Worm (Caenorhabditis elegans) whole organism, L4 larva: Measurements from ENCODE around the gene sms-3.

Source experiments
- F10B5.3 ChIP-seq: sonication (generic microtip); optimal IDR thresholded peaks from 2 replicates; lab custom pipeline; 2016; ENCODE audit warnings: mild to moderate bottlenecking, missing genetic modification characterization, missing compliant biosample characterization
- F44E2.7 ChIP-seq: fragments of 200-800 bp; sonication (Bioruptor generic); IDR thresholded peaks from 2 replicates; pipeline ENCODE4 v2.1.2; 2022; ENCODE audit warnings: missing genetic modification characterization, missing compliant biosample characterization
- R02D3.7 ChIP-seq: fragments of 150-350 bp; sonication (generic microtip); optimal IDR thresholded peaks from 3 replicates; lab custom pipeline; 2014; ENCODE audit warnings: missing biosample characterization, missing genetic modification characterization
- ZK546.5 ChIP-seq, 2 experiments: sonication (generic microtip); optimal IDR thresholded peaks; 2 replicates each; lab custom pipeline; 2017; ENCODE audit warnings: missing biosample characterization in 2 of 2, missing genetic modification characterization in 2 of 2
- aly-2 ChIP-seq: sonication (generic microtip); optimal IDR thresholded peaks from 2 replicates; lab custom pipeline; 2018; ENCODE audit warnings: missing biosample characterization, missing genetic modification characterization
- ceh-28 ChIP-seq: fragments of 150-350 bp; optimal IDR thresholded peaks from 2 replicates; lab custom pipeline; 2014; ENCODE audit warnings: missing biosample characterization, missing genetic modification reagents, missing genetic modification characterization
- ceh-62 ChIP-seq: sonication (generic microtip); optimal IDR thresholded peaks from 2 replicates; lab custom pipeline; 2017; ENCODE audit warnings: missing biosample characterization, missing genetic modification characterization
- ceh-82 ChIP-seq: sonication (generic microtip); optimal IDR thresholded peaks from 2 replicates; lab custom pipeline; 2017; ENCODE audit warnings: missing biosample characterization, missing genetic modification characterization
- daf-12 ChIP-seq: fragments of 150-350 bp; optimal IDR thresholded peaks from 2 replicates; lab custom pipeline; 2014; ENCODE audit warnings: missing biosample characterization, missing genetic modification reagents, missing genetic modification characterization
- daf-19 ChIP-seq: fragments of 200-800 bp; sonication (Bioruptor generic); conservative IDR thresholded peaks from 2 replicates; pipeline ENCODE4 v1.3.6; 2022; ENCODE audit warnings: missing genetic modification characterization, missing compliant biosample characterization
- daf-8 ChIP-seq: fragments of 200-800 bp; sonication (Bioruptor generic); IDR thresholded peaks from 2 replicates; pipeline ENCODE4 v1.3.6; 2022; ENCODE audit warnings: missing genetic modification characterization, missing compliant biosample characterization
- dmd-6 ChIP-seq: fragments of 200-800 bp; sonication (Bioruptor generic); IDR thresholded peaks from 2 replicates; pipeline ENCODE4 v1.3.6; 2022; ENCODE audit warnings: missing genetic modification reagents, missing genetic modification characterization, missing compliant biosample characterization
- dmd-8 ChIP-seq: fragments of 200-800 bp; sonication (Bioruptor generic); IDR thresholded peaks from 2 replicates; pipeline ENCODE4 v1.3.6; 2022; ENCODE audit warnings: missing genetic modification characterization, missing compliant biosample characterization
- dmd-9 ChIP-seq: fragments of 200-800 bp; sonication (Bioruptor generic); IDR thresholded peaks from 2 replicates; pipeline ENCODE4 v1.3.6; 2022; ENCODE audit warnings: missing genetic modification reagents, missing genetic modification characterization, missing compliant biosample characterization
- dpl-1 ChIP-seq: fragments of 150-350 bp; optimal IDR thresholded peaks from 2 replicates; lab custom pipeline; 2014; ENCODE audit warnings: missing biosample characterization, missing genetic modification reagents, missing genetic modification characterization
- duxl-1 ChIP-seq: sonication (generic microtip); optimal IDR thresholded peaks from 2 replicates; lab custom pipeline; 2016; ENCODE audit warnings: mild to moderate bottlenecking, missing genetic modification characterization, moderate library complexity, missing compliant biosample characterization; ENCODE audit not compliant: poor library complexity
- egl-27 ChIP-seq: sonication (generic microtip); optimal IDR thresholded peaks from 3 replicates; lab custom pipeline; 2017; ENCODE audit warnings: missing biosample characterization, missing genetic modification reagents, missing genetic modification characterization
- egl-43 ChIP-seq: fragments of 200-800 bp; sonication (Bioruptor generic); IDR thresholded peaks from 2 replicates; pipeline ENCODE4 v1.3.6; 2022; ENCODE audit warnings: missing genetic modification reagents, missing genetic modification characterization, missing compliant biosample characterization
- fkh-10 ChIP-seq: fragments of 150-350 bp; optimal IDR thresholded peaks from 2 replicates; lab custom pipeline; 2014; ENCODE audit warnings: missing biosample characterization, missing genetic modification reagents, missing genetic modification characterization
- fos-1 ChIP-seq: fragments of 150-350 bp; optimal IDR thresholded peaks from 2 replicates; lab custom pipeline; 2014; ENCODE audit warnings: missing biosample characterization, missing genetic modification characterization
- hif-1 ChIP-seq, 2 experiments: sonication (generic microtip); optimal IDR thresholded peaks; 2 replicates each; lab custom pipeline; 2016 to 2017; ENCODE audit warnings: missing compliant biosample characterization in 2 of 2, missing genetic modification characterization in 2 of 2, missing genetic modification reagents in 2 of 2, missing genotype in 2 of 2, mild to moderate bottlenecking in 1 of 2
- hlh-30 ChIP-seq: sonication (generic microtip); optimal IDR thresholded peaks from 2 replicates; lab custom pipeline; 2017; ENCODE audit warnings: antibody characterized with exemption, mild to moderate bottlenecking, missing genetic modification characterization, missing compliant biosample characterization; ENCODE audit not compliant: insufficient read depth
- lin-13 ChIP-seq: fragments of 150-350 bp; optimal IDR thresholded peaks from 2 replicates; lab custom pipeline; 2014; ENCODE audit warnings: missing biosample characterization, missing genetic modification reagents, missing genetic modification characterization
- lsy-2 ChIP-seq, 2 experiments: fragments of 150-350 bp in 1 of 2; sonication (generic microtip) in 1 of 2; optimal IDR thresholded peaks; 2 replicates each; lab custom pipeline; 2014 to 2017; ENCODE audit warnings: missing biosample characterization in 2 of 2, missing genetic modification characterization in 2 of 2
- mdl-1 ChIP-seq, 2 experiments: fragments of 150-350 bp in 1 of 2; sonication (generic microtip) in 1 of 2; optimal IDR thresholded peaks; 2 replicates each; lab custom pipeline; 2014 to 2017; ENCODE audit warnings: missing biosample characterization in 2 of 2, missing genetic modification characterization in 2 of 2
- mdt-29 ChIP-seq: fragments of 200-800 bp; sonication (Bioruptor generic); IDR thresholded peaks from 2 replicates; pipeline ENCODE4 v1.3.6; 2022; ENCODE audit warnings: missing genetic modification reagents, missing genetic modification characterization, missing compliant biosample characterization
- mxl-2 ChIP-seq: fragments of 200-800 bp; sonication (Bioruptor generic); conservative IDR thresholded peaks from 2 replicates; pipeline ENCODE4 v1.3.6; 2022; ENCODE audit warnings: missing genetic modification reagents, missing genetic modification characterization, missing compliant biosample characterization
- nhr-102 ChIP-seq: sonication (generic microtip); optimal IDR thresholded peaks from 2 replicates; lab custom pipeline; 2016; ENCODE audit warnings: mild to moderate bottlenecking, missing genetic modification characterization, moderate library complexity, missing compliant biosample characterization
- nhr-237 ChIP-seq: sonication (generic microtip); optimal IDR thresholded peaks from 2 replicates; lab custom pipeline; 2017; ENCODE audit warnings: missing biosample characterization, missing genetic modification characterization
- nhr-28 ChIP-seq: fragments of 150-350 bp; optimal IDR thresholded peaks from 2 replicates; lab custom pipeline; 2014; ENCODE audit warnings: missing biosample characterization, missing genetic modification characterization
- nhr-42 ChIP-seq: fragments of 200-800 bp; sonication (Bioruptor generic); IDR thresholded peaks from 2 replicates; pipeline ENCODE4 v1.3.6; 2022; ENCODE audit warnings: missing genetic modification characterization, missing compliant biosample characterization
- nhr-48 ChIP-seq: sonication (generic microtip); optimal IDR thresholded peaks from 2 replicates; lab custom pipeline; 2016; ENCODE audit warnings: mild to moderate bottlenecking, missing genetic modification characterization, missing compliant biosample characterization
- nhr-6 ChIP-seq: fragments of 150-350 bp; optimal IDR thresholded peaks from 2 replicates; lab custom pipeline; 2014; ENCODE audit warnings: missing biosample characterization, missing genetic modification characterization
- nhr-76 ChIP-seq: fragments of 150-350 bp; optimal IDR thresholded peaks from 2 replicates; lab custom pipeline; 2014; ENCODE audit warnings: missing biosample characterization, missing genetic modification characterization
- pha-4 ChIP-seq, 2 experiments: fragments of 150-350 bp in 1 of 2; fragments of 200-800 bp in 1 of 2; sonication (Bioruptor generic) in 1 of 2; IDR thresholded peaks in 1 of 2; optimal IDR thresholded peaks in 1 of 2; 2 replicates each; pipeline versions ENCODE4 v1.3.6 to Lab custom; 2014 to 2022; ENCODE audit warnings: missing genetic modification characterization in 2 of 2, missing genetic modification reagents in 2 of 2, missing biosample characterization in 1 of 2, missing compliant biosample characterization in 1 of 2
- php-3 ChIP-seq: fragments of 200-800 bp; sonication (Bioruptor generic); IDR thresholded peaks from 2 replicates; pipeline ENCODE4 v1.3.6; 2022; ENCODE audit warnings: missing genetic modification reagents, missing genetic modification characterization, missing compliant biosample characterization
- pqm-1 ChIP-seq: sonication (generic microtip); optimal IDR thresholded peaks from 2 replicates; lab custom pipeline; 2017; ENCODE audit warnings: missing biosample characterization, missing genetic modification characterization
- rbr-2 ChIP-seq: sonication (generic microtip); optimal IDR thresholded peaks from 2 replicates; lab custom pipeline; 2016; ENCODE audit warnings: missing genotype, missing genetic modification characterization, missing compliant biosample characterization
- saeg-2 ChIP-seq: fragments of 200-800 bp; sonication (Bioruptor generic); IDR thresholded peaks from 2 replicates; pipeline ENCODE4 v1.3.6; 2022; ENCODE audit warnings: missing genetic modification reagents, missing genetic modification characterization, missing compliant biosample characterization
- skn-1 ChIP-seq: fragments of 150-350 bp; optimal IDR thresholded peaks from 2 replicates; lab custom pipeline; 2014; ENCODE audit warnings: missing biosample characterization, missing genetic modification characterization
- snpc-1.2 ChIP-seq: fragments of 200-800 bp; sonication (Bioruptor generic); IDR thresholded peaks from 2 replicates; pipeline ENCODE4 v1.3.6; 2022; ENCODE audit warnings: missing genetic modification reagents, missing genetic modification characterization, missing compliant biosample characterization
- snpc-4 ChIP-seq: fragments of 150-350 bp; optimal IDR thresholded peaks from 2 replicates; lab custom pipeline; 2014; ENCODE audit warnings: missing biosample characterization, missing genetic modification characterization
- spr-1 ChIP-seq: sonication (generic microtip); optimal IDR thresholded peaks from 2 replicates; lab custom pipeline; 2016; ENCODE audit warnings: mild to moderate bottlenecking, missing genetic modification characterization, missing compliant biosample characterization
- tag-97 ChIP-seq: fragments of 200-800 bp; sonication (Bioruptor generic); IDR thresholded peaks from 2 replicates; pipeline ENCODE4 v1.3.6; 2022; ENCODE audit warnings: missing genetic modification characterization, missing compliant biosample characterization
- tra-1 ChIP-seq: fragments of 200-800 bp; sonication (Bioruptor generic); IDR thresholded peaks from 2 replicates; pipeline ENCODE4 v1.3.6; 2022; ENCODE audit warnings: missing genetic modification reagents, missing genetic modification characterization, missing compliant biosample characterization
- unc-130 ChIP-seq: sonication (generic microtip); optimal IDR thresholded peaks from 2 replicates; lab custom pipeline; 2016; ENCODE audit warnings: missing genetic modification reagents, missing genetic modification characterization, missing compliant biosample characterization
- vab-7 ChIP-seq: fragments of 200-800 bp; sonication (Bioruptor generic); IDR thresholded peaks from 2 replicates; pipeline ENCODE4 v1.3.6; 2022; ENCODE audit warnings: missing genetic modification reagents, missing genetic modification characterization, missing compliant biosample characterization
- zfp-2 ChIP-seq: sonication (generic microtip); optimal IDR thresholded peaks from 2 replicates; lab custom pipeline; 2016; ENCODE audit warnings: mild to moderate bottlenecking, missing genetic modification characterization, missing compliant biosample characterization
- zfp-3 ChIP-seq: fragments of 200-800 bp; sonication (Bioruptor generic); conservative IDR thresholded peaks from 2 replicates; pipeline ENCODE4 v1.3.6; 2022; ENCODE audit warnings: missing genetic modification reagents, missing genetic modification characterization, missing compliant biosample characterization
- zip-11 ChIP-seq: fragments of 200-800 bp; sonication (Bioruptor generic); IDR thresholded peaks from 2 replicates; pipeline ENCODE4 v1.3.6; 2022; ENCODE audit warnings: missing genetic modification characterization, missing compliant biosample characterization
- zip-2 ChIP-seq: fragments of 150-350 bp; optimal IDR thresholded peaks from 2 replicates; lab custom pipeline; 2014; ENCODE audit warnings: missing biosample characterization, missing genetic modification characterization

Gene sms-3

ce11 chrIII:1618915-1619314, 18.0 kb upstream of the sms-3 start, which contains the start of gene Y22D7AL.10 (continued):
- TF ChIP-seq lsy-2 (tag; optimal IDR thresholded peaks at IDR 0.05; lab: Kevin White, UChicago) (peak; percentile 92 to 97), duxl-1 (tag; lab: Kevin White, UChicago) (peak; percentile 97), snpc-4 (tag; lab: Kevin White, UChicago) (peak; percentile 15), daf-8 (GFP tag; lab: Robert Waterston, UW) (no peak), aly-2 (tag; lab: Kevin White, UChicago) (no peak), nhr-237 (tag; lab: Kevin White, UChicago) (no peak), zfp-2 (tag; lab: Kevin White, UChicago) (peak; percentile 87), nhr-6 (tag; lab: Kevin White, UChicago) (peak; percentile 97), spr-1 (tag; lab: Kevin White, UChicago) (peak; percentile 97), F10B5.3 (tag; lab: Kevin White, UChicago) (peak; percentile 94), ceh-28 (tag; lab: Kevin White, UChicago) (peak; percentile 30), ceh-82 (tag; lab: Kevin White, UChicago) (no peak), zip-2 (peak; percentile 84), mdl-1 (tag; optimal IDR thresholded peaks at IDR 0.05; lab: Kevin White, UChicago) (peak in 1 of 2 experiments; percentile 76), tag-97 (GFP tag; lab: Robert Waterston, UW) (0 out of 2 replicates have a peak, but pooled peaks have one; percentile 75), daf-19 (GFP tag; lab: Robert Waterston, UW) (peak; percentile 89), pha-4 (GFP tag; IDR thresholded peaks at IDR 0.05; lab: Robert Waterston, UW) (peak; percentile 98), pha-4 (tag; optimal IDR thresholded peaks at IDR 0.05; lab: Kevin White, UChicago) (no peak), egl-43 (GFP tag; lab: Robert Waterston, UW) (peak; percentile 98), saeg-2 (GFP tag; lab: Robert Waterston, UW) (peak; percentile 97), fos-1 (tag; lab: Kevin White, UChicago) (peak; percentile 39), zip-11 (GFP tag; lab: Robert Waterston, UW) (peak; percentile 82; the same call in 1 of the 2 replicates), dmd-9 (GFP tag; lab: Robert Waterston, UW) (peak; percentile 95), unc-130 (GFP tag; lab: Kevin White, UChicago) (peak; percentile 97), ceh-62 (tag; lab: Kevin White, UChicago) (no peak), pqm-1 (tag; lab: Kevin White, UChicago) (no peak), dpl-1 (GFP tag; lab: Kevin White, UChicago) (peak; percentile 92), R02D3.7 (tag; lab: Kevin White, UChicago) (no peak), dmd-6 (GFP tag; lab: Robert Waterston, UW) (peak; percentile 95), nhr-76 (tag; lab: Kevin White, UChicago) (peak; percentile 46), rbr-2 (peak; percentile 98), lin-13 (GFP tag; lab: Kevin White, UChicago) (peak; percentile 98), fkh-10 (GFP tag; lab: Kevin White, UChicago) (peak; percentile 97), skn-1 (tag; lab: Kevin White, UChicago) (peak; percentile 11), hlh-30 (tag; lab: Kevin White, UChicago) (peak; percentile 94), nhr-42 (GFP tag; lab: Robert Waterston, UW) (peak; percentile 95), F44E2.7 (GFP tag; lab: Robert Waterston, UW) (peak; percentile 87), nhr-48 (tag; lab: Kevin White, UChicago) (peak; percentile 92), hif-1 (tag; optimal IDR thresholded peaks at IDR 0.05; lab: Kevin White, UChicago) (peak; percentile 80 to 93), nhr-28 (peak; percentile 83), vab-7 (GFP tag; lab: Robert Waterston, UW) (peak; percentile 95), dmd-8 (GFP tag; lab: Robert Waterston, UW) (peak; percentile 73), egl-27 (tag; lab: Kevin White, UChicago) (no peak), snpc-1.2 (peak; percentile 91), daf-12 (no peak), mdt-29 (GFP tag; lab: Robert Waterston, UW) (peak; percentile 96), zfp-3 (GFP tag; lab: Robert Waterston, UW) (peak; percentile 96), ZK546.5 (tag; optimal IDR thresholded peaks at IDR 0.05; lab: Kevin White, UChicago) (peak in 1 of 2 experiments; percentile 61), nhr-102 (tag; lab: Kevin White, UChicago) (peak; percentile 98), tra-1 (GFP tag; lab: Robert Waterston, UW) (peak; percentile 97), php-3 (GFP tag; lab: Robert Waterston, UW) (peak; percentile 98), mxl-2 (0 out of 2 replicates have a peak, but pooled peaks have one; percentile 23)
